Worm (Caenorhabditis elegans) whole organism, mixed stage, embryonic: ENCODE results near the gene fbxb-20.
"Not testable (repeated sequence)": the region's sequence is repeated elsewhere in the genome, so short reads cannot be mapped to it uniquely, and the experiment has no call there.

Experiments used
- M03D4.4 ChIP-seq: sonication (generic microtip); optimal IDR thresholded peaks from 2 replicates; lab custom pipeline; 2017; ENCODE audit warnings: mild to moderate bottlenecking, missing genetic modification characterization, missing compliant biosample characterization
- blmp-1 ChIP-seq: fragments of 150-350 bp; optimal IDR thresholded peaks from 2 replicates; lab custom pipeline; 2014; ENCODE audit warnings: missing biosample characterization, missing genetic modification characterization
- ceh-39 ChIP-seq: fragments of 150-350 bp; optimal IDR thresholded peaks from 2 replicates; lab custom pipeline; 2014; ENCODE audit warnings: missing biosample characterization, missing genetic modification characterization
- ceh-43 ChIP-seq: fragments of 200-800 bp; sonication (Bioruptor generic); optimal IDR thresholded peaks from 2 replicates; lab custom pipeline; 2018; ENCODE audit warnings: mild to moderate bottlenecking, missing genetic modification characterization, moderate library complexity, missing compliant biosample characterization
- ceh-83 ChIP-seq: fragments of 200-800 bp; sonication (Bioruptor generic); optimal IDR thresholded peaks from 2 replicates; lab custom pipeline; 2018; ENCODE audit warnings: mild to moderate bottlenecking, missing genetic modification characterization, missing compliant biosample characterization
- ces-1 ChIP-seq: fragments of 150-350 bp; optimal IDR thresholded peaks from 2 replicates; lab custom pipeline; 2014; ENCODE audit warnings: missing biosample characterization, missing genetic modification reagents, missing genetic modification characterization
- cnd-1 ChIP-seq: fragments of 200-800 bp; sonication (Bioruptor generic); optimal IDR thresholded peaks from 2 replicates; lab custom pipeline; 2018; ENCODE audit warnings: mild to moderate bottlenecking, missing genetic modification characterization, missing compliant biosample characterization
- drap-1 ChIP-seq: fragments of 200-800 bp; sonication (Bioruptor generic); optimal IDR thresholded peaks from 3 replicates; lab custom pipeline; 2018; ENCODE audit warnings: mild to moderate bottlenecking, missing genetic modification characterization, missing compliant biosample characterization
- elt-1 ChIP-seq: sonication (generic microtip); optimal IDR thresholded peaks from 2 replicates; lab custom pipeline; 2017; ENCODE audit warnings: missing genetic modification characterization, mild to moderate bottlenecking, missing compliant biosample characterization, antibody characterized with exemption, moderate library complexity, borderline replicate concordance; ENCODE audit not compliant: insufficient read depth
- elt-3 ChIP-seq: fragments of 150-350 bp; optimal IDR thresholded peaks from 2 replicates; lab custom pipeline; 2014; ENCODE audit warnings: missing biosample characterization, missing genetic modification characterization
- ham-2 ChIP-seq: fragments of 200-800 bp; sonication (Bioruptor generic); optimal IDR thresholded peaks from 2 replicates; lab custom pipeline; 2018; ENCODE audit warnings: mild to moderate bottlenecking, missing genetic modification characterization, missing compliant biosample characterization
- hlh-1 ChIP-seq: fragments of 150-350 bp; optimal IDR thresholded peaks from 2 replicates; lab custom pipeline; 2014; ENCODE audit warnings: missing biosample characterization, missing genetic modification reagents, missing genetic modification characterization
- lin-13 ChIP-seq: fragments of 150-350 bp; optimal IDR thresholded peaks from 2 replicates; lab custom pipeline; 2014; ENCODE audit warnings: missing biosample characterization, missing genetic modification characterization
- lin-32 ChIP-seq: fragments of 200-800 bp; sonication (Bioruptor generic); optimal IDR thresholded peaks from 2 replicates; lab custom pipeline; 2018; ENCODE audit warnings: mild to moderate bottlenecking, missing genetic modification characterization, missing compliant biosample characterization
- lsy-2 ChIP-seq: fragments of 150-350 bp; optimal IDR thresholded peaks from 2 replicates; lab custom pipeline; 2014; ENCODE audit warnings: missing biosample characterization, missing genetic modification characterization
- mab-5 ChIP-seq: fragments of 150-350 bp; optimal IDR thresholded peaks from 2 replicates; lab custom pipeline; 2014; ENCODE audit warnings: missing biosample characterization, missing genetic modification characterization
- mep-1 ChIP-seq: fragments of 150-350 bp; optimal IDR thresholded peaks from 2 replicates; lab custom pipeline; 2017; ENCODE audit warnings: missing biosample characterization, missing genetic modification reagents, missing genetic modification characterization, inconsistent platforms
- mls-2 ChIP-seq: sonication (generic microtip); optimal IDR thresholded peaks from 2 replicates; lab custom pipeline; 2016; ENCODE audit warnings: mild to moderate bottlenecking, missing genetic modification characterization, moderate library complexity, missing compliant biosample characterization
- nhr-12 ChIP-seq: fragments of 150-350 bp; optimal IDR thresholded peaks from 2 replicates; lab custom pipeline; 2014; ENCODE audit warnings: missing biosample characterization, missing genetic modification characterization
- nhr-2 ChIP-seq: fragments of 150-350 bp; optimal IDR thresholded peaks from 2 replicates; lab custom pipeline; 2014; ENCODE audit warnings: missing biosample characterization, missing genetic modification characterization
- nhr-237 ChIP-seq: fragments of 150-350 bp; optimal IDR thresholded peaks from 2 replicates; lab custom pipeline; 2014; ENCODE audit warnings: missing biosample characterization, missing genetic modification characterization
- pha-4 ChIP-seq: fragments of 150-350 bp; optimal IDR thresholded peaks from 2 replicates; lab custom pipeline; 2018; ENCODE audit warnings: missing biosample characterization, missing genetic modification reagents, missing genetic modification characterization
- sem-2 ChIP-seq: fragments of 200-800 bp; sonication (Bioruptor generic); optimal IDR thresholded peaks from 2 replicates; lab custom pipeline; 2018; ENCODE audit warnings: mild to moderate bottlenecking, missing genetic modification characterization, missing compliant biosample characterization
- snpc-4 ChIP-seq: fragments of 150-350 bp; optimal IDR thresholded peaks from 2 replicates; lab custom pipeline; 2014; ENCODE audit warnings: missing biosample characterization, missing genetic modification characterization
- unc-39 ChIP-seq: fragments of 150-350 bp; optimal IDR thresholded peaks from 2 replicates; lab custom pipeline; 2014; ENCODE audit warnings: missing biosample characterization, missing genetic modification characterization
- unc-62 ChIP-seq: fragments of 150-350 bp; optimal IDR thresholded peaks from 2 replicates; lab custom pipeline; 2014; ENCODE audit warnings: missing biosample characterization, missing genetic modification reagents, missing genetic modification characterization
- zip-8 ChIP-seq: fragments of 150-350 bp; optimal IDR thresholded peaks from 2 replicates; lab custom pipeline; 2014; ENCODE audit warnings: missing biosample characterization, missing genetic modification characterization
- ztf-11 ChIP-seq: fragments of 150-350 bp; optimal IDR thresholded peaks from 2 replicates; lab custom pipeline; 2014; ENCODE audit warnings: missing biosample characterization, missing genetic modification characterization

The fbxb-20 gene

DNA sequence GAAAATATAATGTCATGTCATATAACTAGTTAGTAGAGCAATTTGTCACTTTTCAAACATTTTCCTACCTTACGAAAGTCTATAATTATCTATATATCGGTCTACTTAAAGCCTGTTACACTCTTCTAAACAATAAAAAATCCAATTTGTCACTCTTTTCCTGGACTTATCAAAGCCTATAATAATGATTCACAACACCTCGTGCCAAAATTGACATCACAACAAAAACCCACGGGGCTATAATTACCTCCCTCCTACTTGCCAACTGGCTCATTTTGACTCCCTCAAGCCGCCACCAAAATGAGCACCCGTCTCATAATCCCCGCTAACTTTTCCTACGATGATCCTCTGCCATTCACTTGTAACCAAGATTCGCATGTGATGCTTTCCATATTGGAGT lies 14.0 kb downstream of the fbxb-20 start, which contains the start of gene srg-20:
srg-20 (plus strand) TSS at position 301 of the 400 bp plus-strand sequence.
- not testable (repeated sequence) for TF ChIP-seq lin-32 (GFP tag; lab: Kevin White, UChicago); ceh-43; ceh-83 (GFP tag; lab: Kevin White, UChicago)

DNA sequence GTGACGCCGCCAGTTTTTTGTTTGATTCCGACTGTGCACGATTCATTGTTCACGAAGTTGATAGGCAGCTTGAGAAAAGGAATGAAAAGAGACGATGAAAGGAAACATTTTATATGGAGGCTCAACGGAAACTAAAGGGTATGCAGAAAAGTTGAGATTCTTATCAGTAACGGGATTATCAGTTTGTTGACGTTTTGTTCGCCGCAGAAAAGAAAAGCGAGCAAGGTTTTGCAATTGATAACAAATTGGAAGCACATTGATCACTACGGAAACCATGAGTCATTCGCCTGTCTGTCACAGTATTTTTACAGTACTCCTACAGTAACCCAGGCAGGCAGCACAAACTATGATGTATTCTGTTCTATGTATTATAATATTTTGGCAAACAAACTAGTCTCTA lies 14.4 kb downstream of the fbxb-20 start:
- no peak for TF ChIP-seq nhr-2
- TF ChIP-seq ceh-83 (GFP tag; lab: Kevin White, UChicago): no peak
- TF ChIP-seq ceh-39 (tag; lab: Kevin White, UChicago): no peak
- no peak for TF ChIP-seq ztf-11 (tag; lab: Kevin White, UChicago)
- no peak for TF ChIP-seq cnd-1 (tag; lab: Kevin White, UChicago)
- no peak for TF ChIP-seq snpc-4
- no peak for TF ChIP-seq mls-2
- no peak for TF ChIP-seq elt-1 (tag; lab: Kevin White, UChicago)
- TF ChIP-seq unc-39: no peak

DNA sequence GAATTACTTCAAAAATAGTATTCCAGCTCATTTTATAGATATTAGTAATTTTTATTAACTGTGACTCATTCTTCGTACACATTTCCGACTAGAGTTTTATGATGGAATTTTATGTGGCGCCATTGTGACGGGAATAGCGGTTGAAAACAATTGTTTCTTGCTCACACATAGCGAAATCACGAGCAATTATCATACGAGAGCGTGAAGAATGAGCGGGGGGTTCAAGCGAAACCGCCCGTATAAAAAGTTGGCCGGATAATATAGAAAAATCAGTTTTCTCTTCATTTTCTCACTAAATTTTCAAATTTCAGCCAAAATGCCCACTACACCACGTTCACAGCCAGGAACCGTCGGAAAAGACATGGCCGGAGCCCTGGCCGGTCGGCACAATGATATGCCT lies 16.9 kb downstream of the fbxb-20 start, which contains the start of gene C08E3.1:
C08E3.1 (plus strand) TSS at position 301 of the 400 bp plus-strand sequence.
- not testable (repeated sequence) for TF ChIP-seq M03D4.4; ztf-11 (tag; lab: Kevin White, UChicago); ces-1 (GFP tag; lab: Kevin White, UChicago)

DNA sequence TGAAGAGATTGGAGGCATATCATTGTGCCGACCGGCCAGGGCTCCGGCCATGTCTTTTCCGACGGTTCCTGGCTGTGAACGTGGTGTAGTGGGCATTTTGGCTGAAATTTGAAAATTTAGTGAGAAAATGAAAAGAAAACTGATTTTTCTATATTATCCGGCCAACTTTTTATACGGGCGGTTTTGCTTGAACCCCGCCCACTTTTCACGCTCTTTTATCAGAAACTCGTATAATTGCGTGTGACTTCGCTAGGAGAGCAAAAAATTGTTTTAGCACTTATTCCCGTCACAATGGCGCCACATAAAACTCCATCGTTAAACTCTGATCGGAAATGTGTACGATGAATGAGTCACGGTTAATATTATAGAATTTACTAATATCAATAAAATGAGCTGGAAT lies 18.2 kb downstream of the fbxb-20 start, which contains the start of gene C08E3.13:
C08E3.13 (minus strand) TSS at position 101 of the 400 bp plus-strand sequence.
- TF ChIP-seq ceh-43; mls-2; nhr-237 (tag; lab: Kevin White, UChicago): not testable (repeated sequence)

DNA sequence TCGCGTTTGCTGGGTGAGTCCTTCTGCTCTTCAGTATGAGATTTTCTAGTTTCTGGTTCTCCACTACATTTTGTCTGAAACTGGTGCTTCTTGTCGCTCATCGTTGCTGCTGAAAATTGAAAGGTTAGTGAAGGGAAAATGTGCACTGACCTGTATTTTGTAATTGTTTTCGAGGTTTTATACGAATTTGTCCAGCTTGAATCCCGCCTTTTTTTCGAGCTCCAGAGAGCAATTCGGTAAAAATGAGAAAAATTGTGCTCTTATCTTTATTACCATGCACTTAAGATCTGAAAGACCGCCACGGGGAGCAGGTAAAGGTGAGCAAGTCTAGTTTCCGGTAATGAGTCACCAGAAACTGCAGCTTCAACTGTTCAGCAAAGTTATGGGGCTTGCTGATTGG lies 22.6 kb downstream of the fbxb-20 start, which contains the start of gene C08E3.15:
C08E3.15 (minus strand) TSS at position 101 of the 400 bp plus-strand sequence.
- TF ChIP-seq blmp-1 (tag; lab: Kevin White, UChicago); ztf-11 (tag; lab: Kevin White, UChicago); M03D4.4: not testable (repeated sequence)

DNA sequence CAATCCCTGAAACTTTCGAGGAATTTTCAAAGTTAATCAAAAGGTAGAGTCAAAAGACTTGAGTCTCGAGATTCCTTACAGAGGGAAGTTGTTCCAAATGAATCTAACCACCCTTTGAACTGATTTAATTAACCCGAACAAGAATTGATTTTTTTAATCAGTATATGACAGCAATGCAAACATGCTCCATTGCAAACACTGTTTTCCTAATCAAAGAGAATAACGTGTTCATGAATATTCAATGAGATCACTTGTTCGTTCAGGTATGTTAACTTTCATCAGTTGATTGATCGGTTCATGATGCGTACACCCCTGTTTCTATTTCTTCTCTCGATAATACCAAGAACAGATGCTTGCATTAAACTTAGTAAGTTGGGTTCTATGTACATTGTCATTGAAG lies 24.7 kb downstream of the fbxb-20 start, which contains the start of gene C08E3.14:
C08E3.14 (plus strand) TSS at position 301 of the 400 bp plus-strand sequence.
- TF ChIP-seq ceh-39 (tag; lab: Kevin White, UChicago): no peak
- no peak for TF ChIP-seq mep-1 (tag; lab: Kevin White, UChicago)
- no peak for TF ChIP-seq sem-2 (GFP tag; lab: Kevin White, UChicago)
- no peak for TF ChIP-seq lin-13 (tag; lab: Kevin White, UChicago)
- no peak for TF ChIP-seq unc-62
- no peak for TF ChIP-seq elt-3 (tag; lab: Kevin White, UChicago)
- TF ChIP-seq unc-39: no peak
- TF ChIP-seq mab-5: no peak
- TF ChIP-seq ceh-83 (GFP tag; lab: Kevin White, UChicago): no peak
- TF ChIP-seq hlh-1: no peak
- no peak for TF ChIP-seq lsy-2 (tag; lab: Kevin White, UChicago)
- no peak for TF ChIP-seq nhr-12 (tag; lab: Kevin White, UChicago)
- no peak for TF ChIP-seq ham-2 (GFP tag; lab: Kevin White, UChicago)
- no peak for TF ChIP-seq ces-1 (GFP tag; lab: Kevin White, UChicago)
- TF ChIP-seq snpc-4: no peak
- no peak for TF ChIP-seq nhr-237 (tag; lab: Kevin White, UChicago)

DNA sequence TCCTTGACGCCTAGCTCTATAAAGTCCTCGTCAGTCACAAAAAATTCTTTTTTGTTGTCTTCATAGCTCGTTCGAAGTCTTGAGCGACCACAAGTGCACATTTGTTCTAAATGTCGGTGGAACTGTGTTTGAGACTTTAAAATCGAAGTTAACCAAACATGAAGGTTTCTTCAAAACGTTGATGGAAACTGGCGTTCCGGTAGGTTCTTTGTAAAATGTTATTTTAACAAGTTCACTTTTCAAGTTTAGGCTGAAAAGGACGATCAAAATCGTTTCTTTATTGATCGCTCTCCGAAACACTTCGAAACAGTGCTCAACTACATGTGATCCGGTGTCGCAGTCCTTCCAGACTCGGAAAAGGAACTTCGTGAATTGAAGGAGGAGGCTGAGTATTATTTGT lies 25.8 kb downstream of the fbxb-20 start, which contains the start of gene fbxa-160:
fbxa-160 (minus strand) TSS at position 101 of the 400 bp plus-strand sequence.
- TF ChIP-seq ceh-83 (GFP tag; lab: Kevin White, UChicago) (no peak), blmp-1 (tag; lab: Kevin White, UChicago) (no peak), unc-62 (no peak), lin-13 (tag; lab: Kevin White, UChicago) (no peak), mab-5 (no peak), drap-1 (no peak), ceh-43 (no peak), nhr-2 (no peak), cnd-1 (tag; lab: Kevin White, UChicago) (no peak), pha-4 (tag; lab: Kevin White, UChicago) (no peak), zip-8 (tag; lab: Kevin White, UChicago) (no peak), ztf-11 (tag; lab: Kevin White, UChicago) (no peak), elt-3 (tag; lab: Kevin White, UChicago) (no peak), lin-32 (GFP tag; lab: Kevin White, UChicago) (no peak), ham-2 (GFP tag; lab: Kevin White, UChicago) (no peak), M03D4.4 (no peak)
